Fruit fly (Drosophila melanogaster) whole organism, adult: ENCODE measurements around the gene CG32263.

Source experiments
- CG14711 ChIP-seq: fragments of 200-800 bp; sonication (Bioruptor generic); optimal IDR thresholded peaks from 2 replicates; lab custom pipeline; 2018; ENCODE audit warnings: missing biosample characterization, mild to moderate bottlenecking, missing genetic modification characterization, moderate library complexity
- Hr96 ChIP-seq: fragments of 200-800 bp; sonication (Bioruptor generic); optimal IDR thresholded peaks from 2 replicates; lab custom pipeline; 2016; ENCODE audit warnings: missing biosample characterization, missing genetic modification characterization
- kay ChIP-seq: fragments of 200-800 bp; sonication (Bioruptor generic); peaks from one replicate; lab custom pipeline; 2016; ENCODE audit warnings: missing biosample characterization, missing genetic modification characterization, borderline replicate concordance
- ovo ChIP-seq: fragments of 200-800 bp; sonication (Bioruptor generic); optimal IDR thresholded peaks from 2 replicates; lab custom pipeline; 2016; ENCODE audit warnings: missing biosample characterization, missing genetic modification characterization

DNA sequence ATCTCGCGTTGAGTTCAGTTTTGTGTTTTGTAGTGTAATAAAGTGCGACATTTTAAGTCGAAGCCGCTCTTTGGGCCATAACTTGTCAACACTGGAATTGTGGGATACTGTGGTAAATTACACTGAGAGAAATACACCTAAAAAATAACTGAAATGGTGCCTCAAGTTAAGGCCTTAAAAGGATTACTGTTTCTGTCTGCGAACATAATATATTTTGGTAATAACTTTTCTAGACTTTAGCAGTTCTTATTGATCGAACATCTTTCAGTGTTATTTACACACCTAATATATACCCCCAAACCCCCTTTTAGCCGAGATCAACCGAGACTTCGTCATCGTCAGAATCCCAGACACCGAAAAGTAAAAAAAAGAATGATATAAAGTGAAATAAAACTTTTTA is 40.9 kb upstream of the CG32263 start:
- TF ChIP-seq kay (GFP tag; lab: Kevin White, UChicago) = no peak
- no peak for TF ChIP-seq CG14711 (tag; lab: Kevin White, UChicago)
- TF ChIP-seq ovo = no peak
- TF ChIP-seq Hr96 (GFP tag; lab: Kevin White, UChicago) = no peak
